Fruit fly (Drosophila melanogaster): ENCODE measurements around the gene Rab3-GEF.

Rab3-GEF gene

DNA sequence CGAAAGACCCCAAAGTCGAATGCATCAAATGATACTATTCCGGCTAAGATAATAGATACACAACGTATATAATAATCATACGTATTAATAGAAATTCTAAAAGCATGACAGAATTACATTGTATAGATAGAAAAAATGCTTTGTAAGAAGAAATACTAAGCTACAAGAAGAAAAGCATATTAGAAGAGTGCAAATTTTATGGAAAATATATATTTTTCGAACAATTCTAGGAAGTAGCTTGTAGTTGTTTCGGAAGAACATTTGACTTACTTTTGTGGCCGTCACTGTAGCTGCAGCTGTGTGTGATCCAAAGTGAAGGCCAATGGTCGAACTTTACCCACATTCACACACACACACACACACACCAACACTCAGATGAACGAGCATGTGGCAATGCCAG is 42.6 kb downstream of the Rab3-GEF start (continued):
- no peak for TF ChIP-seq svp (GFP tag)
- TF ChIP-seq dac (GFP tag; optimal IDR thresholded peaks at IDR 0.05): no peak
- peak; percentile 45 for TF ChIP-seq CG15336 (GFP tag; IDR thresholded peaks at IDR 0.05)
- no peak for TF ChIP-seq acj6 (GFP tag; optimal IDR thresholded peaks at IDR 0.05)
- peak; percentile 42; the same call in 2 of the 3 replicates for TF ChIP-seq eg (GFP tag; IDR thresholded peaks at IDR 0.05)
- TF ChIP-seq OdsH (GFP tag; optimal IDR thresholded peaks at IDR 0.05): no peak
- TF ChIP-seq CG10631 (GFP tag; optimal IDR thresholded peaks at IDR 0.05): no peak
- TF ChIP-seq Sox14 (GFP tag; optimal IDR thresholded peaks at IDR 0.05): no peak
- TF ChIP-seq CG3032 (tag; optimal IDR thresholded peaks at IDR 0.05): no peak
- no peak for TF ChIP-seq CG8319 (GFP tag; optimal IDR thresholded peaks at IDR 0.05)
- TF ChIP-seq CG7368 (GFP tag; optimal IDR thresholded peaks at IDR 0.05): no peak
- TF ChIP-seq CG6276 (GFP tag; optimal IDR thresholded peaks at IDR 0.05): no peak
- TF ChIP-seq Eip78C (GFP tag): peak; percentile 56
- no peak for TF ChIP-seq lz (GFP tag; optimal IDR thresholded peaks at IDR 0.05)
- TF ChIP-seq CG6163 (GFP tag; IDR thresholded peaks at IDR 0.05): no peak
- no peak for TF ChIP-seq CG3919 (GFP tag; optimal IDR thresholded peaks at IDR 0.05)
- TF ChIP-seq CG6854 (GFP tag; optimal IDR thresholded peaks at IDR 0.05): no peak
- no peak for TF ChIP-seq CG1621 (tag; optimal IDR thresholded peaks at IDR 0.05)
- no peak for TF ChIP-seq Sox15 (GFP tag; optimal IDR thresholded peaks at IDR 0.05)
- no peak for TF ChIP-seq CG11762 (GFP tag; optimal IDR thresholded peaks at IDR 0.05; ENCODE audit: insufficient read depth)
- TF ChIP-seq cyc (GFP tag; optimal IDR thresholded peaks at IDR 0.05): no peak

DNA sequence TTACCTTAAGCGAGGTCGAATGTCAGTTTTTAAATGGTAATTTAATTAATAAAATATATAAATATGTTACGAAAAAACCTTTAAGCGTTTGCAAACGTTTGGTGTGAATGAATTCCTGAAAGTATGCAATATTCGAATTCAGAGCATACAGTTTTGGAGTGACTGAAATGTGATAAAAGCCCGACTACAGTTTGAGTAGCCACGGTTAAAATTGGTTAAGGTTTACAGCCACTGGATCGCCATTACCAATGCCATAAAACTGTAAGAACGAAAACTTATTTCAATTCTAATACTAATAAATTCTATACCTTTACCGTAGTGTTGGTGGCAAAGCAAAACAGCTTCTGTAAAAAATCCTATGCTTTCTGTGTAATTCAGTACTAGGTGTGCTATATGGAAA is 47.8 kb downstream of the Rab3-GEF start:
- TF ChIP-seq Eip93F (GFP tag; optimal IDR thresholded peaks at IDR 0.05) (no peak), lz (GFP tag; optimal IDR thresholded peaks at IDR 0.05) (no peak), CG8119 (GFP tag; IDR thresholded peaks at IDR 0.05) (no peak), CG8319 (GFP tag; optimal IDR thresholded peaks at IDR 0.05) (no peak), svp (GFP tag) (no peak), CG11902 (GFP tag; optimal IDR thresholded peaks at IDR 0.05) (no peak), dac (GFP tag; optimal IDR thresholded peaks at IDR 0.05) (no peak), esn (GFP tag; optimal IDR thresholded peaks at IDR 0.05) (no peak), Gug (GFP tag; IDR thresholded peaks at IDR 0.05) (no peak), CG32006 (GFP tag; optimal IDR thresholded peaks at IDR 0.05) (no peak), fd59A (GFP tag; optimal IDR thresholded peaks at IDR 0.05) (no peak), acj6 (GFP tag; optimal IDR thresholded peaks at IDR 0.05) (no peak), net (GFP tag; optimal IDR thresholded peaks at IDR 0.05) (no peak), Ets21C (GFP tag; optimal IDR thresholded peaks at IDR 0.05) (no peak), topi (GFP tag; optimal IDR thresholded peaks at IDR 0.05) (no peak)

DNA sequence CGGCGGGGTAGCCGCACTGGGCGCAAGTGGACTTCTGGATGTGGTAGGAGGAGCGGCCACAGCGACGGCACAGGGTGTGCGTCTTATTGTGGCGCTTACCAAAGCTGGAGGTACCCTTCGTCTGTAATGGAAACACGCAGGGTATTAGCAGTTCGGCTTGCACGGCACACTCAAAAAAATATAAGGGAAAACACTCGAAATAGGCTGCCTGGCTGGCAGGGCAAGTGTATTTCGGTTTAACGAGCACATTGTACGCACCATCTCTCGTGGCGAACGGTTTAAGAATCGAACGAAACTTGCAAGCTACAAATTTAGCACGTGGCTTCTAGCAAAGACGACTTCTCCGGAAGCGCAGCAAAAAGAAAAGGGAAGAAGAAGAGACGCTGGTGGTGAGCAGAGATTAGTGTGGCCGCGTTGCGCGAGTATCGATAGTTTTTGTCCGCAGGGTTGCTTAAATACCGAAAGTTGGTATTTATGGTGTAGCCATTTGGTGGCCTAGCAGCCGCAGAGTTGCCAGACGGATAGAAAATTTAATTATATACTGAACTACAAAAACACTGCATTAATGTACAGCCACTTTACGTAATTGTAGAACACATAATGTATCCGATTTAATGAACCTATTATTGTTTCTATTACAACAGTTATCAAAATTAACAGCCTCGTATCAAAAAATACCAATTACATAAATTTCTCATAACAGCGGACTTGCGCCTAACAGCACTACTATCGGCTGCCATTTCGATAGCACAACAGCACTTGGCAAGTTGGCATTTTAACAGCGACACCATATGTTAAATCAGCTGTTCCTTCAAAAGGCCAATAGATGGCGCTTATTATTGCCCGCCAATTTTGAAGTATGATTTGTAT is 49.7 kb downstream of the Rab3-GEF start, which contains the start of gene RpL37-1:
Gene RpL37-1, minus strand, starts transcription at position 374 of the 870 bp plus-strand sequence.
- peak; percentile 2 for TF ChIP-seq Sox15 (GFP tag; optimal IDR thresholded peaks at IDR 0.05)
- peak; percentile 71 for TF ChIP-seq Eip75B (GFP tag; optimal IDR thresholded peaks at IDR 0.05)
- no peak for TF ChIP-seq CG11902 (GFP tag; optimal IDR thresholded peaks at IDR 0.05)
- TF ChIP-seq CG9139 (GFP tag; optimal IDR thresholded peaks at IDR 0.05): peak; percentile 10
- peak; percentile 77 for TF ChIP-seq CG6854 (GFP tag; optimal IDR thresholded peaks at IDR 0.05)
- peak; percentile 32 for TF ChIP-seq CG3032 (tag; optimal IDR thresholded peaks at IDR 0.05)
- peak; percentile 38 for TF ChIP-seq CG8632 (GFP tag; optimal IDR thresholded peaks at IDR 0.05)
- no peak for TF ChIP-seq CG8119 (GFP tag; IDR thresholded peaks at IDR 0.05)
- peak; percentile 71 for TF ChIP-seq eg (GFP tag; IDR thresholded peaks at IDR 0.05)
- TF ChIP-seq CG11294 (GFP tag; IDR thresholded peaks at IDR 0.05): no peak
- peak; percentile 72 for TF ChIP-seq CG6163 (GFP tag; IDR thresholded peaks at IDR 0.05)
- peak; percentile 60 for TF ChIP-seq CG3919 (GFP tag; optimal IDR thresholded peaks at IDR 0.05)
- TF ChIP-seq CG16779 (tag; optimal IDR thresholded peaks at IDR 0.05): no peak
- TF ChIP-seq Eip78C (GFP tag): peak; percentile 85
- TF ChIP-seq Hr39 (GFP tag; optimal IDR thresholded peaks at IDR 0.05): peak; percentile 51
- TF ChIP-seq fkh (GFP tag; optimal IDR thresholded peaks at IDR 0.05): no peak
- TF ChIP-seq fd85E (GFP tag; optimal IDR thresholded peaks at IDR 0.05): no peak
- no peak for TF ChIP-seq CG10669 (GFP tag; optimal IDR thresholded peaks at IDR 0.05)
- TF ChIP-seq Sox14 (GFP tag; optimal IDR thresholded peaks at IDR 0.05): peak; percentile 3
- TF ChIP-seq CG34406 (GFP tag; optimal IDR thresholded peaks at IDR 0.05): no peak
- TF ChIP-seq CG8319 (GFP tag; optimal IDR thresholded peaks at IDR 0.05): no peak
- TF ChIP-seq OdsH (GFP tag; optimal IDR thresholded peaks at IDR 0.05): peak; percentile 26
- peak; percentile 50 for TF ChIP-seq pdm3 (GFP tag; optimal IDR thresholded peaks at IDR 0.05)
- TF ChIP-seq lz (GFP tag; optimal IDR thresholded peaks at IDR 0.05): peak; percentile 54
- peak; percentile 58 for TF ChIP-seq net (GFP tag; optimal IDR thresholded peaks at IDR 0.05)
- peak; percentile 57 for TF ChIP-seq Sox102F (GFP tag; optimal IDR thresholded peaks at IDR 0.05)
- TF ChIP-seq topi (GFP tag; optimal IDR thresholded peaks at IDR 0.05): peak; percentile 55
- peak; percentile 63 for TF ChIP-seq esn (GFP tag; optimal IDR thresholded peaks at IDR 0.05)
- peak; percentile 19 for TF ChIP-seq CG7368 (GFP tag; optimal IDR thresholded peaks at IDR 0.05)
- TF ChIP-seq CG32006 (GFP tag; optimal IDR thresholded peaks at IDR 0.05): peak; percentile 32
- TF ChIP-seq Ets96B (tag; optimal IDR thresholded peaks at IDR 0.05): no peak
